Worm (Caenorhabditis elegans): ENCODE results near the gene ZK470.2.

ce11 chrX:4088943-4089342 is 46.0 kb upstream of the ZK470.2 start:
- TF ChIP-seq dpl-1 (GFP tag; optimal IDR thresholded peaks at IDR 0.05) (no peak), ceh-58 (GFP tag; IDR thresholded peaks at IDR 0.05) (no peak), ama-1 (optimal IDR thresholded peaks at IDR 0.05) (no peak), ama-1 (GFP tag; optimal IDR thresholded peaks at IDR 0.05) (no peak), ZK185.1 (tag; optimal IDR thresholded peaks at IDR 0.05; ENCODE audit: poor library complexity, severe bottlenecking) (no peak), unc-62 (GFP tag; optimal IDR thresholded peaks at IDR 0.05) (no peak), efl-1 (GFP tag; optimal IDR thresholded peaks at IDR 0.05) (no peak)

All from whole organism, young adult.